Fruit fly (Drosophila melanogaster): ENCODE data around the gene Cals.

Gene Cals

DNA sequence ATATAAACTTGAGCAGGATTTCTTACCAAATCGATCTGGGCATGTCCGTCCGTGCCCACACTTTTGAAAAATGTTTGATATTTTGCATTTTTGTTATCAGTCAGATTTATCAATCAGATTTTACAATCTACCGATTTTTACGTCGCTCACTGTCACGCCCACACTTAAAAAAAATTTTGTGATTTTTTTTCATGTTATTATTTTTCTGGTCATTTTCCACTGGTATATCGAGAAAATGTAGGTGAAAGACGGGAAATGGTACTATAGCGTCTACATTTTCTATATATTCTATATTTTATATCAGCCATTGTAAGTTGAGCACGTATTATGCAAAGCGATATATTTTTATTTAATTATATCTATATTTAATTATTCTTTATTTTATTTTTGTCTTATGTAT is 58.9 kb downstream of the Cals start (continued):
- TF ChIP-seq Doc2 (GFP tag; IDR thresholded peaks at IDR 0.05) (no peak), jing (GFP tag; optimal IDR thresholded peaks at IDR 0.05) (no peak), Dip3 (GFP tag; optimal IDR thresholded peaks at IDR 0.05) (no peak), pros (GFP tag; optimal IDR thresholded peaks at IDR 0.05) (no peak), CG10543 (GFP tag; optimal IDR thresholded peaks at IDR 0.05) (no peak), insv (GFP tag; optimal IDR thresholded peaks at IDR 0.05) (no peak), GATAe (GFP tag; conservative IDR thresholded peaks at IDR 0.05) (no peak), Atf-2 (GFP tag; optimal IDR thresholded peaks at IDR 0.05) (no peak), CG10209 (GFP tag; optimal IDR thresholded peaks at IDR 0.05) (peak; percentile 2), ewg (GFP tag; optimal IDR thresholded peaks at IDR 0.05) (no peak), dmrt11E (tag; optimal IDR thresholded peaks at IDR 0.05) (peak; percentile 38), CG15073 (GFP tag; optimal IDR thresholded peaks at IDR 0.05) (no peak), Ssrp (tag; optimal IDR thresholded peaks at IDR 0.05) (no peak), Xbp1 (GFP tag; optimal IDR thresholded peaks at IDR 0.05) (peak; percentile 34), sima (GFP tag; optimal IDR thresholded peaks at IDR 0.05) (no peak), CG31441 (GFP tag; IDR thresholded peaks at IDR 0.05) (no peak), CG16863 (GFP tag; optimal IDR thresholded peaks at IDR 0.05) (no peak), CG12391 (tag; optimal IDR thresholded peaks at IDR 0.05) (no peak), ERR (GFP tag; optimal IDR thresholded peaks at IDR 0.05) (no peak), otp (GFP tag; IDR thresholded peaks at IDR 0.05) (no peak), corto (GFP tag; optimal IDR thresholded peaks at IDR 0.05) (no peak), jumu (GFP tag; optimal IDR thresholded peaks at IDR 0.05) (no peak), HmgD (GFP tag; optimal IDR thresholded peaks at IDR 0.05) (no peak), CG8478 (optimal IDR thresholded peaks at IDR 0.05) (no peak), CG6175 (GFP tag; IDR thresholded peaks at IDR 0.05) (no peak), CkIIα-i1 (GFP tag; IDR thresholded peaks at IDR 0.05) (no peak), Myb (GFP tag; optimal IDR thresholded peaks at IDR 0.05) (no peak), CG9797 (GFP tag; optimal IDR thresholded peaks at IDR 0.05) (no peak), amos (GFP tag; IDR thresholded peaks at IDR 0.05; ENCODE audit: partially characterized antibody) (no peak), abd-A (tag; optimal IDR thresholded peaks at IDR 0.05) (no peak), CG11723 (GFP tag; optimal IDR thresholded peaks at IDR 0.05) (no peak), CG10979 (tag; optimal IDR thresholded peaks at IDR 0.05) (no peak), sens (GFP tag) (no peak), odd (GFP tag; optimal IDR thresholded peaks at IDR 0.05) (no peak), CG9817 (tag; optimal IDR thresholded peaks at IDR 0.05) (no peak), CG1792 (GFP tag; optimal IDR thresholded peaks at IDR 0.05) (no peak), gem (tag; optimal IDR thresholded peaks at IDR 0.05) (peak; percentile 65), CG6683 (GFP tag; optimal IDR thresholded peaks at IDR 0.05) (no peak), Xrp1 (GFP tag; IDR thresholded peaks at IDR 0.05) (peak; percentile 30; the same call in 1 of the 2 replicates), CG2199 (GFP tag; IDR thresholded peaks at IDR 0.05) (no peak), TFAM (GFP tag; optimal IDR thresholded peaks at IDR 0.05) (no peak), Fer1 (GFP tag; optimal IDR thresholded peaks at IDR 0.05) (no peak), NK7.1 (GFP tag; optimal IDR thresholded peaks at IDR 0.05) (no peak), E2f1 (GFP tag; IDR thresholded peaks at IDR 0.05) (0 out of 2 replicates have a peak, but pooled peaks have one; percentile 38), CG4820 (GFP tag; optimal IDR thresholded peaks at IDR 0.05) (no peak), CG1603 (tag; optimal IDR thresholded peaks at IDR 0.05) (no peak), crp (GFP tag; optimal IDR thresholded peaks at IDR 0.05) (no peak), CG2712 (tag; optimal IDR thresholded peaks at IDR 0.05) (no peak), CG18599 (GFP tag; optimal IDR thresholded peaks at IDR 0.05) (no peak), dm (GFP tag; optimal IDR thresholded peaks at IDR 0.05) (no peak), CG2116 (GFP tag; optimal IDR thresholded peaks at IDR 0.05) (no peak), NC2α (GFP tag; optimal IDR thresholded peaks at IDR 0.05) (no peak)
